Fruit fly (Drosophila melanogaster) whole organism, embryonic: ENCODE data around the gene CG10214.
A peak's percentile ranks its signal among the peaks of the same experiment; 100 is the strongest.

Source experiments
- CG1024 ChIP-seq: fragments of 200-800 bp; sonication (Bioruptor generic); IDR thresholded peaks from 2 replicates; pipeline ENCODE4 v1.3.6; 2022; ENCODE audit warnings: missing biosample characterization, missing genetic modification characterization
- CG10959 ChIP-seq: fragments of 200-800 bp; sonication (Bioruptor generic); IDR thresholded peaks from 2 replicates; pipeline ENCODE4 v1.3.6; 2022; ENCODE audit warnings: missing biosample characterization, missing genetic modification characterization
- CG11085 ChIP-seq: fragments of 200-800 bp; sonication (Bioruptor generic); IDR thresholded peaks from 2 replicates; pipeline ENCODE4 v1.3.6; 2022; ENCODE audit warnings: missing biosample characterization, missing genetic modification characterization
- CG11247 ChIP-seq: fragments of 200-800 bp; sonication (Bioruptor generic); IDR thresholded peaks from 2 replicates; pipeline ENCODE4 v1.3.6; 2022; ENCODE audit warnings: missing biosample characterization, missing genetic modification characterization
- CG14441 ChIP-seq: fragments of 200-800 bp; sonication (Bioruptor generic); IDR thresholded peaks from 2 replicates; pipeline ENCODE4 v1.3.6; 2022; ENCODE audit warnings: missing biosample characterization, missing genetic modification characterization
- CG15073 ChIP-seq: fragments of 200-800 bp; sonication (Bioruptor generic); optimal IDR thresholded peaks from 2 replicates; lab custom pipeline; 2016; ENCODE audit warnings: missing biosample characterization, missing genetic modification characterization
- CG17186 ChIP-seq: fragments of 200-800 bp; sonication (Bioruptor generic); optimal IDR thresholded peaks from 3 replicates; lab custom pipeline; 2017; ENCODE audit warnings: missing biosample characterization, missing genetic modification reagents, missing genetic modification characterization
- CG18476 ChIP-seq: fragments of 200-800 bp; sonication (Bioruptor generic); optimal IDR thresholded peaks from 2 replicates; lab custom pipeline; 2016; ENCODE audit warnings: missing biosample characterization, mild to moderate bottlenecking, missing genetic modification characterization
- CG30020 ChIP-seq: fragments of 200-800 bp; optimal IDR thresholded peaks from 2 replicates; lab custom pipeline; 2019; ENCODE audit warnings: missing biosample characterization, mild to moderate bottlenecking, missing genetic modification characterization, moderate library complexity
- CG32767 ChIP-seq: fragments of 200-800 bp; sonication (Bioruptor generic); IDR thresholded peaks from 2 replicates; pipeline ENCODE4 v1.3.6; 2022; ENCODE audit warnings: missing biosample characterization, missing genetic modification characterization
- CG3407 ChIP-seq: fragments of 200-800 bp; sonication (Bioruptor generic); optimal IDR thresholded peaks from 2 replicates; lab custom pipeline; 2018; ENCODE audit warnings: missing biosample characterization, mild to moderate bottlenecking, missing genetic modification characterization
- CG34376 ChIP-seq: fragments of 200-800 bp; sonication (Bioruptor generic); optimal IDR thresholded peaks from 2 replicates; lab custom pipeline; 2018; ENCODE audit warnings: missing biosample characterization, mild to moderate bottlenecking, missing genetic modification characterization
- CG6689 ChIP-seq: fragments of 200-800 bp; sonication (Bioruptor generic); IDR thresholded peaks from 2 replicates; pipeline ENCODE4 v1.3.6; 2022; ENCODE audit warnings: missing biosample characterization, missing genetic modification characterization
- CG7987 ChIP-seq: fragments of 200-800 bp; sonication (Bioruptor generic); optimal IDR thresholded peaks from 2 replicates; lab custom pipeline; 2018; ENCODE audit warnings: missing biosample characterization, mild to moderate bottlenecking, missing genetic modification characterization, moderate library complexity
- CG8388 ChIP-seq: fragments of 200-800 bp; sonication (Bioruptor generic); optimal IDR thresholded peaks from 2 replicates; lab custom pipeline; 2019; ENCODE audit warnings: missing biosample characterization, mild to moderate bottlenecking, missing genetic modification characterization, moderate library complexity
- Chrac-16 ChIP-seq: fragments of 200-800 bp; sonication (Bioruptor generic); optimal IDR thresholded peaks from 3 replicates; lab custom pipeline; 2016; ENCODE audit warnings: missing biosample characterization, missing genetic modification characterization
- Ets97D ChIP-seq: fragments of 200-800 bp; sonication (Bioruptor generic); optimal IDR thresholded peaks from 3 replicates; lab custom pipeline; 2016; ENCODE audit warnings: missing biosample characterization, missing genetic modification characterization
- Fer3 ChIP-seq: fragments of 200-800 bp; sonication (Bioruptor generic); optimal IDR thresholded peaks from 2 replicates; lab custom pipeline; 2018; ENCODE audit warnings: missing biosample characterization, mild to moderate bottlenecking, missing genetic modification characterization, moderate library complexity
- GATAe ChIP-seq: fragments of 200-800 bp; sonication (Bioruptor generic); conservative IDR thresholded peaks from 2 replicates; pipeline ENCODE4 v1.3.6; 2022; ENCODE audit warnings: missing biosample characterization, missing genetic modification characterization
- Hr78 ChIP-seq, 2 experiments: fragments of 200-800 bp in 1 of 2; fragments of >200 bp in 1 of 2; sonication (Bioruptor generic) in 1 of 2; optimal IDR thresholded peaks; 2 replicates each; lab custom pipeline; 2017 to 2019; ENCODE audit warnings: missing biosample characterization in 2 of 2, missing genetic modification characterization in 2 of 2, mild to moderate bottlenecking in 1 of 2, moderate library complexity in 1 of 2
- MESR4 ChIP-seq: fragments of 200-800 bp; sonication (Bioruptor generic); optimal IDR thresholded peaks from 2 replicates; lab custom pipeline; 2018; ENCODE audit warnings: missing biosample characterization, mild to moderate bottlenecking, missing genetic modification characterization, moderate library complexity
- Mad ChIP-seq: fragments of 200-800 bp; sonication (Bioruptor generic); optimal IDR thresholded peaks from 2 replicates; lab custom pipeline; 2016; ENCODE audit warnings: missing biosample characterization, missing genetic modification characterization
- Nf-YA ChIP-seq: fragments of 200-800 bp; sonication (Bioruptor generic); IDR thresholded peaks from 2 replicates; pipeline ENCODE4 v1.3.6; 2022; ENCODE audit warnings: missing biosample characterization, missing genetic modification characterization
- Oli ChIP-seq: fragments of 200-800 bp; sonication (Bioruptor generic); optimal IDR thresholded peaks from 2 replicates; lab custom pipeline; 2018; ENCODE audit warnings: missing biosample characterization, mild to moderate bottlenecking, missing genetic modification characterization, moderate library complexity
- Ptx1 ChIP-seq: fragments of 200-800 bp; sonication (Bioruptor generic); IDR thresholded peaks from 2 replicates; pipeline ENCODE4 v1.3.6; 2022; ENCODE audit warnings: missing biosample characterization, missing genetic modification characterization
- Sry-β ChIP-seq: fragments of 200-800 bp; sonication (Bioruptor generic); optimal IDR thresholded peaks from 2 replicates; lab custom pipeline; 2018; ENCODE audit warnings: missing biosample characterization, mild to moderate bottlenecking, missing genetic modification characterization, moderate library complexity
- TFAM ChIP-seq: fragments of 200-800 bp; sonication (Bioruptor generic); optimal IDR thresholded peaks from 2 replicates; lab custom pipeline; 2017; ENCODE audit warnings: missing biosample characterization, missing genetic modification characterization, inconsistent platforms
- amos ChIP-seq: fragments of 200-800 bp; sonication (Bioruptor generic); IDR thresholded peaks from 2 replicates; pipeline ENCODE4 v1.3.6; 2022; ENCODE audit warnings: missing biosample characterization, missing genetic modification characterization; ENCODE audit not compliant: partially characterized antibody
- az2 ChIP-seq: fragments of 200-800 bp; sonication (Bioruptor generic); optimal IDR thresholded peaks from 3 replicates; lab custom pipeline; 2016; ENCODE audit warnings: missing biosample characterization, missing genetic modification characterization
- bab2 ChIP-seq: fragments of 200-800 bp; sonication (Bioruptor generic); optimal IDR thresholded peaks from 2 replicates; lab custom pipeline; 2016; ENCODE audit warnings: missing biosample characterization, missing genetic modification characterization
- chn ChIP-seq: fragments of 200-800 bp; sonication (Bioruptor generic); optimal IDR thresholded peaks from 2 replicates; lab custom pipeline; 2016; ENCODE audit warnings: missing biosample characterization, missing genetic modification characterization
- cwo ChIP-seq: fragments of 200-800 bp; sonication (Bioruptor generic); optimal IDR thresholded peaks from 3 replicates; lab custom pipeline; 2017; ENCODE audit warnings: missing biosample characterization, missing genetic modification characterization, mild to moderate bottlenecking, moderate library complexity, missing genetic modification reagents
- esg ChIP-seq: fragments of 200-800 bp; sonication (Bioruptor generic); conservative IDR thresholded peaks from 2 replicates; pipeline ENCODE4 v1.3.6; 2022; ENCODE audit warnings: missing biosample characterization, missing genetic modification characterization
- ftz-f1 ChIP-seq: fragments of 200-800 bp; sonication (Bioruptor generic); optimal IDR thresholded peaks from 2 replicates; lab custom pipeline; 2016; ENCODE audit warnings: missing biosample characterization, missing genetic modification characterization
- gcm ChIP-seq: fragments of 200-800 bp; sonication (Bioruptor generic); optimal IDR thresholded peaks from 2 replicates; lab custom pipeline; 2019; ENCODE audit warnings: missing biosample characterization, mild to moderate bottlenecking, missing genetic modification characterization, moderate library complexity
- hbn ChIP-seq: fragments of 200-800 bp; sonication (Bioruptor generic); IDR thresholded peaks from 2 replicates; pipeline ENCODE4 v1.3.6; 2022; ENCODE audit warnings: missing biosample characterization, missing genetic modification characterization; ENCODE audit not compliant: partially characterized antibody
- inv ChIP-seq: fragments of 200-800 bp; sonication (Bioruptor generic); IDR thresholded peaks from 2 replicates; pipeline ENCODE4 v1.3.6; 2022; ENCODE audit warnings: missing biosample characterization, missing genetic modification characterization; ENCODE audit not compliant: partially characterized antibody
- lilli ChIP-seq: fragments of 200-800 bp; sonication (Bioruptor generic); optimal IDR thresholded peaks from 3 replicates; lab custom pipeline; 2016; ENCODE audit warnings: missing biosample characterization, missing genetic modification characterization
- mld ChIP-seq: fragments of 200-800 bp; sonication (Bioruptor generic); IDR thresholded peaks from 3 replicates; pipeline ENCODE4 v1.3.6; 2022; ENCODE audit warnings: missing biosample characterization, missing genetic modification characterization; ENCODE audit not compliant: partially characterized antibody
- nerfin-1 ChIP-seq: fragments of 200-800 bp; sonication (Bioruptor generic); optimal IDR thresholded peaks from 3 replicates; lab custom pipeline; 2019; ENCODE audit warnings: missing biosample characterization, mild to moderate bottlenecking, missing genetic modification characterization, moderate library complexity
- phol ChIP-seq: fragments of 200-800 bp; sonication (Bioruptor generic); optimal IDR thresholded peaks from 3 replicates; lab custom pipeline; 2018; ENCODE audit warnings: missing biosample characterization, mild to moderate bottlenecking, missing genetic modification characterization, moderate library complexity
- pita ChIP-seq: fragments of 200-800 bp; sonication (Bioruptor generic); optimal IDR thresholded peaks from 2 replicates; lab custom pipeline; 2017; ENCODE audit warnings: missing biosample characterization, mild to moderate bottlenecking, missing genetic modification characterization
- ranshi ChIP-seq: fragments of 200-800 bp; sonication (Bioruptor generic); IDR thresholded peaks from 2 replicates; pipeline ENCODE4 v1.3.6; 2022; ENCODE audit warnings: missing biosample characterization, missing genetic modification characterization
- slp2 ChIP-seq: fragments of 200-800 bp; sonication (Bioruptor generic); optimal IDR thresholded peaks from 2 replicates; lab custom pipeline; 2016; ENCODE audit warnings: missing biosample characterization, missing genetic modification characterization
- tup ChIP-seq: fragments of 200-800 bp; sonication (Bioruptor generic); optimal IDR thresholded peaks from 2 replicates; lab custom pipeline; 2016; ENCODE audit warnings: missing biosample characterization, mild to moderate bottlenecking, missing genetic modification characterization, moderate library complexity
- wek ChIP-seq: fragments of 200-800 bp; sonication (Bioruptor generic); optimal IDR thresholded peaks from 3 replicates; lab custom pipeline; 2018; ENCODE audit warnings: missing biosample characterization, mild to moderate bottlenecking, missing genetic modification characterization, moderate library complexity
- zen ChIP-seq: fragments of 200-800 bp; sonication (Bioruptor generic); optimal IDR thresholded peaks from 3 replicates; lab custom pipeline; 2018; ENCODE audit warnings: missing biosample characterization, mild to moderate bottlenecking, missing genetic modification characterization, moderate library complexity
- zen2 ChIP-seq: fragments of 200-800 bp; sonication (Bioruptor generic); IDR thresholded peaks from 3 replicates; pipeline ENCODE4 v1.3.6; 2022; ENCODE audit warnings: missing biosample characterization, missing genetic modification characterization; ENCODE audit not compliant: partially characterized antibody
- zfh1 ChIP-seq: fragments of 200-800 bp; sonication (Bioruptor generic); IDR thresholded peaks from 3 replicates; pipeline ENCODE4 v1.3.6; 2022; ENCODE audit warnings: missing biosample characterization, missing genetic modification characterization

CG10214 gene

dm6 chr3R:23760219-23761018 is 6.9 kb downstream of the CG10214 start, which contains the start of gene SdhD (continued):
- TF ChIP-seq Ets97D (GFP tag; lab: Kevin White, UChicago) (peak; percentile 13), CG11247 (no peak), CG17186 (GFP tag; lab: Kevin White, UChicago) (no peak), MESR4 (GFP tag; lab: Kevin White, UChicago) (peak; percentile 80), bab2 (GFP tag; lab: Kevin White, UChicago) (no peak), wek (GFP tag; lab: Kevin White, UChicago) (peak; percentile 27), CG7987 (GFP tag; lab: Kevin White, UChicago) (peak; percentile 40), Chrac-16 (GFP tag; lab: Kevin White, UChicago) (no peak), esg (GFP tag; lab: Robert Waterston, UW) (no peak), amos (GFP tag; lab: Robert Waterston, UW) (peak; percentile 58; the same call in 1 of the 2 replicates), Ptx1 (GFP tag; lab: Robert Waterston, UW) (no peak), cwo (no peak), ftz-f1 (no peak), CG14441 (GFP tag; lab: Robert Waterston, UW) (no peak), zfh1 (GFP tag; lab: Robert Waterston, UW) (no peak), CG3407 (GFP tag; lab: Kevin White, UChicago) (no peak), CG32767 (no peak), slp2 (GFP tag; lab: Kevin White, UChicago) (no peak), Sry-β (GFP tag; lab: Kevin White, UChicago) (no peak), mld (GFP tag; lab: Robert Waterston, UW) (no peak), CG6689 (GFP tag; lab: Robert Waterston, UW) (no peak), lilli (GFP tag; lab: Kevin White, UChicago) (peak; percentile 58), CG34376 (GFP tag; lab: Kevin White, UChicago) (no peak), Mad (GFP tag; lab: Kevin White, UChicago) (peak; percentile 1), gcm (GFP tag; lab: Kevin White, UChicago) (no peak), nerfin-1 (tag; lab: Kevin White, UChicago) (no peak), Oli (tag; lab: Kevin White, UChicago) (no peak), ranshi (GFP tag; lab: Robert Waterston, UW) (peak; percentile 33; the same call in 1 of the 2 replicates), CG8388 (GFP tag; lab: Kevin White, UChicago) (no peak), tup (GFP tag; lab: Kevin White, UChicago) (no peak), zen2 (GFP tag; lab: Robert Waterston, UW) (no peak; the same call in 2 of the 3 replicates), CG18476 (GFP tag; lab: Kevin White, UChicago) (no peak), Nf-YA (GFP tag; lab: Robert Waterston, UW) (no peak), CG30020 (tag; lab: Kevin White, UChicago) (peak; percentile 20), pita (GFP tag; lab: Kevin White, UChicago) (no peak), CG10959 (GFP tag; lab: Robert Waterston, UW) (no peak), inv (GFP tag; lab: Robert Waterston, UW) (no peak), GATAe (GFP tag; lab: Robert Waterston, UW) (no peak), zen (peak; percentile 5), az2 (GFP tag; lab: Kevin White, UChicago) (no peak), TFAM (GFP tag; lab: Kevin White, UChicago) (no peak), CG11085 (GFP tag; lab: Robert Waterston, UW) (no peak), chn (GFP tag; lab: Kevin White, UChicago) (no peak), phol (tag; lab: Kevin White, UChicago) (no peak), Hr78 (GFP tag; optimal IDR thresholded peaks at IDR 0.05; lab: Kevin White, UChicago) (no peak), CG1024 (GFP tag; lab: Robert Waterston, UW) (no peak), Fer3 (tag; lab: Kevin White, UChicago) (no peak), CG15073 (GFP tag; lab: Kevin White, UChicago) (peak; percentile 99), hbn (GFP tag; lab: Robert Waterston, UW) (peak; percentile 47; the same call in 1 of the 2 replicates)
